Worm (Caenorhabditis elegans) whole organism, young adult: ENCODE data around the gene srz-1.

Experiments
- F10E7.11 ChIP-seq: sonication (generic microtip); optimal IDR thresholded peaks from 2 replicates; lab custom pipeline; 2017; ENCODE audit warnings: mild to moderate bottlenecking, missing genetic modification characterization, moderate library complexity, missing compliant biosample characterization
- F23B12.7 ChIP-seq: sonication (generic microtip); optimal IDR thresholded peaks from 2 replicates; lab custom pipeline; 2017; ENCODE audit warnings: missing genetic modification characterization, mild to moderate bottlenecking, missing compliant biosample characterization, antibody characterized with exemption, moderate library complexity; ENCODE audit not compliant: insufficient read depth
- F55B11.4 ChIP-seq: sonication (generic microtip); optimal IDR thresholded peaks from 2 replicates; lab custom pipeline; 2016; ENCODE audit warnings: missing compliant biosample characterization, missing genetic modification characterization, borderline replicate concordance; ENCODE audit not compliant: insufficient read depth
- K11D2.4 ChIP-seq: fragments of 200-800 bp; sonication (Bioruptor generic); IDR thresholded peaks from 2 replicates; pipeline ENCODE4 v1.3.6; 2022; ENCODE audit warnings: missing genetic modification reagents, missing genetic modification characterization, missing compliant biosample characterization
- Y53F4B.3 ChIP-seq: fragments of 200-800 bp; sonication (Bioruptor generic); IDR thresholded peaks from 2 replicates; pipeline ENCODE4 v1.3.6; 2022; ENCODE audit warnings: missing genetic modification reagents, missing genetic modification characterization, missing compliant biosample characterization
- Y53G8AR.9 ChIP-seq: fragments of 200-800 bp; sonication (Bioruptor generic); conservative IDR thresholded peaks from 2 replicates; pipeline ENCODE4 v1.3.6; 2022; ENCODE audit warnings: missing genetic modification reagents, missing genetic modification characterization, missing compliant biosample characterization
- Y79H2A.3 ChIP-seq: fragments of 200-800 bp; sonication (Bioruptor generic); conservative IDR thresholded peaks from 2 replicates; pipeline ENCODE4 v1.3.6; 2022; ENCODE audit warnings: missing genetic modification reagents, missing genetic modification characterization, missing compliant biosample characterization
- bed-1 ChIP-seq: fragments of 200-800 bp; sonication (Bioruptor generic); IDR thresholded peaks from 2 replicates; pipeline ENCODE4 v1.3.6; 2022; ENCODE audit warnings: missing genetic modification reagents, missing genetic modification characterization, missing compliant biosample characterization
- ccch-3 ChIP-seq: fragments of 200-800 bp; sonication (Bioruptor generic); optimal IDR thresholded peaks from 2 replicates; lab custom pipeline; 2018; ENCODE audit warnings: mild to moderate bottlenecking, missing genetic modification characterization, missing compliant biosample characterization
- ceh-40 ChIP-seq: fragments of 200-800 bp; sonication (Bioruptor generic); IDR thresholded peaks from 2 replicates; pipeline ENCODE4 v1.3.6; 2022; ENCODE audit warnings: missing genetic modification characterization, missing compliant biosample characterization
- ceh-79 ChIP-seq: sonication (generic microtip); optimal IDR thresholded peaks from 2 replicates; lab custom pipeline; 2017; ENCODE audit warnings: mild to moderate bottlenecking, missing genetic modification characterization, missing compliant biosample characterization
- ekl-4 ChIP-seq: fragments of 200-800 bp; sonication (Bioruptor generic); IDR thresholded peaks from 2 replicates; pipeline ENCODE4 v1.3.6; 2022; ENCODE audit warnings: missing genetic modification reagents, missing genetic modification characterization, missing compliant biosample characterization
- hlh-12 ChIP-seq: sonication (generic microtip); optimal IDR thresholded peaks from 2 replicates; lab custom pipeline; 2016; ENCODE audit warnings: missing genetic modification characterization, missing compliant biosample characterization
- hmg-1.2 ChIP-seq: fragments of 200-800 bp; sonication (Bioruptor generic); IDR thresholded peaks from 2 replicates; pipeline ENCODE4 v1.3.6; 2022; ENCODE audit warnings: missing genetic modification reagents, missing genetic modification characterization, missing compliant biosample characterization
- hsf-1 ChIP-seq: fragments of 200-800 bp; sonication (Bioruptor generic); IDR thresholded peaks from 2 replicates; pipeline ENCODE4 v1.3.6; 2022; ENCODE audit warnings: missing genetic modification reagents, missing genetic modification characterization, missing compliant biosample characterization
- lin-54 ChIP-seq: fragments of 200-800 bp; sonication (Bioruptor generic); optimal IDR thresholded peaks from 2 replicates; lab custom pipeline; 2018; ENCODE audit warnings: mild to moderate bottlenecking, missing genetic modification characterization, missing compliant biosample characterization
- lir-1 ChIP-seq: fragments of 200-800 bp; sonication (Bioruptor generic); conservative IDR thresholded peaks from 2 replicates; pipeline ENCODE4 v1.3.6; 2022; ENCODE audit warnings: missing genetic modification reagents, missing genetic modification characterization, missing compliant biosample characterization
- madf-3 ChIP-seq: fragments of 200-800 bp; sonication (Bioruptor generic); IDR thresholded peaks from 2 replicates; pipeline ENCODE4 v1.3.6; 2022; ENCODE audit warnings: missing genetic modification reagents, missing genetic modification characterization, missing compliant biosample characterization
- nfya-1 ChIP-seq: sonication (generic microtip); optimal IDR thresholded peaks from 2 replicates; lab custom pipeline; 2017; ENCODE audit warnings: antibody characterized with exemption, missing compliant biosample characterization, missing genetic modification characterization, borderline replicate concordance; ENCODE audit not compliant: insufficient read depth
- nhr-179 ChIP-seq: sonication (generic microtip); optimal IDR thresholded peaks from 2 replicates; lab custom pipeline; 2016; ENCODE audit warnings: mild to moderate bottlenecking, missing genetic modification characterization, missing compliant biosample characterization
- nhr-27 ChIP-seq: fragments of 200-800 bp; sonication (Bioruptor generic); optimal IDR thresholded peaks from 2 replicates; lab custom pipeline; 2018; ENCODE audit warnings: mild to moderate bottlenecking, missing genetic modification characterization, moderate library complexity, missing compliant biosample characterization
- pbrm-1 ChIP-seq: fragments of 200-800 bp; sonication (Bioruptor generic); IDR thresholded peaks from 2 replicates; pipeline ENCODE4 v1.3.6; 2022; ENCODE audit warnings: missing genetic modification reagents, missing genetic modification characterization, missing compliant biosample characterization
- snpc-1.1 ChIP-seq: sonication (generic microtip); optimal IDR thresholded peaks from 2 replicates; lab custom pipeline; 2017; ENCODE audit warnings: missing genetic modification characterization, mild to moderate bottlenecking, missing compliant biosample characterization, antibody characterized with exemption, moderate library complexity, missing genotype, missing genetic modification reagents; ENCODE audit not compliant: insufficient read depth
- snpc-1.3 ChIP-seq: sonication (generic microtip); optimal IDR thresholded peaks from 2 replicates; lab custom pipeline; 2017; ENCODE audit warnings: missing genetic modification characterization, mild to moderate bottlenecking, missing compliant biosample characterization, antibody characterized with exemption, moderate library complexity, missing genotype, missing genetic modification reagents; ENCODE audit not compliant: insufficient read depth
- somi-1 ChIP-seq: fragments of 200-800 bp; sonication (Bioruptor generic); optimal IDR thresholded peaks from 2 replicates; lab custom pipeline; 2018; ENCODE audit warnings: mild to moderate bottlenecking, missing genetic modification characterization, missing compliant biosample characterization
- sptf-2 ChIP-seq: fragments of 200-800 bp; sonication (Bioruptor generic); optimal IDR thresholded peaks from 2 replicates; lab custom pipeline; 2018; ENCODE audit warnings: mild to moderate bottlenecking, missing genetic modification characterization, missing compliant biosample characterization
- tbp1 ChIP-seq: fragments of 200-800 bp; sonication (Bioruptor generic); optimal IDR thresholded peaks from 2 replicates; lab custom pipeline; 2018; ENCODE audit warnings: mild to moderate bottlenecking, missing genetic modification characterization, missing compliant biosample characterization
- tbx-9 ChIP-seq: sonication (generic microtip); optimal IDR thresholded peaks from 2 replicates; lab custom pipeline; 2016; ENCODE audit warnings: borderline replicate concordance, missing genetic modification characterization, inconsistent platforms, missing compliant biosample characterization
- ztf-25 ChIP-seq: fragments of 200-800 bp; sonication (Bioruptor generic); IDR thresholded peaks from 2 replicates; pipeline ENCODE4 v1.3.6; 2022; ENCODE audit warnings: missing genetic modification reagents, missing genetic modification characterization, missing compliant biosample characterization
- ztf-26 ChIP-seq: sonication (generic microtip); optimal IDR thresholded peaks from 2 replicates; lab custom pipeline; 2017; ENCODE audit warnings: missing genetic modification characterization, missing compliant biosample characterization

srz-1 gene

DNA sequence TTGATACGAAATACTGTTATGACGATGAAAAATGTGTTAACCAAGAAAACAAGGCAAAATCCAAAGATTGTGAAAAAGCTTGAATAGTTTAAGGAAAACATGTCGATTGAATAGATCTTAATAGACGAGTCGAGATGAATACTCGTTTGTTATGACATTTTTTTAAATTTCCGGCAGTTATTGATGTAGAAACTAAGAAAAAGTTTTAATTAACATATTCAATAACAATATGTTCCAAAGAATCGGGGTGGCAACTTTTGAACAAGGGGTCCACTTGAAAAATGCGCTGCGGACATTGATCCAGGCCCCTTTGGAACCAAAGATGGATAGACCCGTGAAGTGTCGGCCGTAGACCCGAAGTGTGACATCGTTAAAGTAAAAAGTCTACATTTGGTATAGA is 4.5 kb upstream of the srz-1 start, which contains the start of gene str-61:
str-61 (minus strand) TSS at position 101 of the 400 bp plus-strand sequence.
- no peak for TF ChIP-seq Y53G8AR.9 (GFP tag; lab: Robert Waterston, UW)
- no peak for TF ChIP-seq hsf-1 (GFP tag; lab: Robert Waterston, UW)
- no peak for TF ChIP-seq ztf-25 (GFP tag; lab: Robert Waterston, UW)
- no peak for TF ChIP-seq pbrm-1
- no peak for TF ChIP-seq snpc-1.1 (tag; lab: Kevin White, UChicago)
- no peak for TF ChIP-seq Y79H2A.3
- TF ChIP-seq F10E7.11 (tag; lab: Kevin White, UChicago), result no peak
- no peak for TF ChIP-seq hlh-12 (tag; lab: Kevin White, UChicago)
- TF ChIP-seq hmg-1.2 (GFP tag; lab: Robert Waterston, UW), result no peak
- TF ChIP-seq ekl-4, result no peak

DNA sequence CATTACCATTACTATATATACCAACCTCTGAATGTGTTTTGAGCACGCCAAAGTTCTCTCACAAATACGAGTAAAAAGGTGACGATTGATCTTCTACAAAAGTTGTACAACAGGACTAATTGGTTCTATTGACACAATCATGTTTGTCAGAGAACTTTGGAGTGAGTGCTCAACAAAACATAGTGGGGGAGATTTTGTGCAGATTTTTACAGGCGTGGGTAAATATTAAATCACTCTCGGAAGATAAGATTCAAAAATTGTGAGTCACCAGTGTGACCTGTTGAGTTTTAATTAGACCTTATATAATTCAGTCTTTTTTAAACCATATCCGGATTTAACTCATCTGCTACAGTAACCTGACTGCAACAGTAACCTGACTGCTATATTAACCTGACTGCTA is 3.5 kb upstream of the srz-1 start, which contains the start of gene F14F8.8:
F14F8.8 (minus strand) TSS at position 101 of the 400 bp plus-strand sequence.
- no peak for TF ChIP-seq Y53F4B.3 (GFP tag; lab: Robert Waterston, UW)
- TF ChIP-seq ceh-79 (tag; lab: Kevin White, UChicago), result no peak
- TF ChIP-seq lir-1 (GFP tag; lab: Robert Waterston, UW), result no peak
- TF ChIP-seq F10E7.11 (tag; lab: Kevin White, UChicago), result no peak
- no peak for TF ChIP-seq snpc-1.3 (tag; lab: Kevin White, UChicago)

DNA sequence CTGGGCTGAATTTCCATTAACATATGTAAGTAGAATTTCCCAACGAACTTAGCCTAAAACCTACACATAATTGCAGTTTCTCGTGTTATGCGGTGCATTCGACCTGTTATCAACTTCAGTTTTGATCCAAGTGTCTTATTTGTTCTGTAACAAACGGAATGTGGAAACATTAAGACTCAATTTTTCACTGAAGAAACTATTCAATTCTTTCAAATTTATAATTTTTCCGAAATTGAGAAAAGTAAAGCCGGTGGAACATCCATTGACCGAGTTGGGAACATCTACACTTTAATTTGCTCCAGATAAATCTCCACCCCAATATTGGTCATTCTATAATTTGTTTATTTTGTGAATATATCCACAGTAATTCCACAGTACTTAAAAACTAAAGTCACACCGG is 1.3 kb upstream of the srz-1 start:
- TF ChIP-seq K11D2.4 (no peak), nhr-179 (tag; lab: Kevin White, UChicago) (no peak), tbx-9 (tag; lab: Kevin White, UChicago) (no peak), somi-1 (GFP tag; lab: Kevin White, UChicago) (no peak), bed-1 (GFP tag; lab: Robert Waterston, UW) (no peak), lin-54 (GFP tag; lab: Kevin White, UChicago) (no peak), F23B12.7 (no peak), nhr-27 (tag; lab: Kevin White, UChicago) (no peak), ztf-26 (tag; lab: Kevin White, UChicago) (no peak), ceh-40 (GFP tag; lab: Robert Waterston, UW) (no peak)

DNA sequence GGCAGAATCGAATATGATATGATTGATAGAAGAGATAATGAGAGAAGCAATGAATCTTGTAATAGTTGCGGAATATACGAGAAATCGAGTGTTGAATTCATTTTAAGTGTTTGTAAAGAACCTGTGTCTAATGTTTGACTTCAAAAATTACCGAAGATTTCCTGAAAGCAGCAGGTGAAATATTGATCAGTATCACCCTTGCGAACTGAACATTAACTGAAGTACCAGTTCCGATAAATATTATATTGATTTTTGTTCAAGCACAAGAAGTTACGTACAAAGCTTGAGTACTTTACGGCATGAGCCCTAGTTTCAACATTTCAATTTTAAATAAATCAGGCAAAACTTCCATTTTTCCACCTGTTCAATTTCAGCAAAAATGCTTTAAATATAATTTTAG is 3.6 kb downstream of the srz-1 start, which contains the start of gene srz-103:
srz-103 (minus strand) TSS at position 101 of the 400 bp plus-strand sequence.
- no peak for TF ChIP-seq lin-54 (GFP tag; lab: Kevin White, UChicago)
- TF ChIP-seq tbp1 (GFP tag; lab: Kevin White, UChicago), result no peak
- TF ChIP-seq sptf-2 (GFP tag; lab: Kevin White, UChicago), result no peak

DNA sequence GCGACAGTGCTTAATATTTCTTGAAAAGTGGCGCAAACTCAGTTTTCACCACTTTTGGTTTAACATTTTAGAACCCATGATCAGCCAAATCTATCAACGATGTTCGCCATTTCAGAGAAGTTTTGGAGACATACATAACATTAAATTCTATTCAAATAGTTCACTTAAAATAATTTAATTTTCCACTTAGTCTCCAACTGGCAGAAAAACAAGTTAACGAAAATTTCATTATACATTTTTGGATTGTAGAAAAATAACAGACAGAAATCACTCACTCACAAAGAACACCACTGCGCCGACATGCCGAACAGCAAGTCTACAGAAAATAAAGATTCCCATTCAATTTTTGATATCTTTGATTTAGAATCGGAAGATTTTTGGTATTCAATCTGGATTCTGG is 4.3 kb downstream of the srz-1 start, which contains the start of gene srw-44:
srw-44 (plus strand) TSS at position 301 of the 400 bp plus-strand sequence.
- no peak for TF ChIP-seq madf-3 (GFP tag; lab: Robert Waterston, UW)
- no peak for TF ChIP-seq ccch-3
- TF ChIP-seq nfya-1, result no peak
- no peak for TF ChIP-seq ztf-25 (GFP tag; lab: Robert Waterston, UW)
- TF ChIP-seq F55B11.4 (tag; lab: Kevin White, UChicago), result no peak
- TF ChIP-seq, all 124 proteins: peak for 0
